Worm (Caenorhabditis elegans) whole organism, late embryonic: ENCODE results near the gene F19F10.11.

ENCODE experiments used
- C08G9.2 ChIP-seq: sonication (generic microtip); optimal IDR thresholded peaks from 2 replicates; lab custom pipeline; 2016; ENCODE audit warnings: mild to moderate bottlenecking, missing genetic modification characterization, moderate library complexity, missing compliant biosample characterization
- C38D4.7 ChIP-seq: fragments of 200-800 bp; sonication (Bioruptor generic); optimal IDR thresholded peaks from 2 replicates; lab custom pipeline; 2018; ENCODE audit warnings: mild to moderate bottlenecking, missing genetic modification characterization, moderate library complexity, missing compliant biosample characterization
- F13H6.1 ChIP-seq: sonication (generic microtip); optimal IDR thresholded peaks from 2 replicates; lab custom pipeline; 2016; ENCODE audit warnings: missing genetic modification characterization, missing compliant biosample characterization
- K02D7.2 ChIP-seq: sonication (generic microtip); optimal IDR thresholded peaks from 2 replicates; lab custom pipeline; 2017; ENCODE audit warnings: mild to moderate bottlenecking, missing genetic modification characterization, missing compliant biosample characterization
- Y22D7AL.16 ChIP-seq: sonication (generic microtip); optimal IDR thresholded peaks from 2 replicates; lab custom pipeline; 2016; ENCODE audit warnings: missing genetic modification characterization, missing compliant biosample characterization
- ama-1 ChIP-seq: fragments of 150-350 bp; optimal IDR thresholded peaks from 2 replicates; lab custom pipeline; 2014
- ceh-14 ChIP-seq: sonication (generic microtip); optimal IDR thresholded peaks from 2 replicates; lab custom pipeline; 2016; ENCODE audit warnings: missing genotype, missing genetic modification characterization, missing compliant biosample characterization
- ceh-18 ChIP-seq: sonication (generic microtip); optimal IDR thresholded peaks from 2 replicates; lab custom pipeline; 2016; ENCODE audit warnings: missing genetic modification characterization, missing compliant biosample characterization
- ceh-2 ChIP-seq: sonication (generic microtip); optimal IDR thresholded peaks from 2 replicates; lab custom pipeline; 2016; ENCODE audit warnings: missing genotype, missing genetic modification characterization, missing compliant biosample characterization
- ceh-22 ChIP-seq: sonication (generic microtip); optimal IDR thresholded peaks from 2 replicates; lab custom pipeline; 2017; ENCODE audit warnings: missing biosample characterization, missing genetic modification characterization
- ceh-24 ChIP-seq: sonication (generic microtip); optimal IDR thresholded peaks from 2 replicates; lab custom pipeline; 2016; ENCODE audit warnings: mild to moderate bottlenecking, missing genetic modification characterization, missing compliant biosample characterization
- ceh-31 ChIP-seq: sonication (generic microtip); optimal IDR thresholded peaks from 2 replicates; lab custom pipeline; 2016; ENCODE audit warnings: missing genetic modification characterization, missing compliant biosample characterization
- ceh-48 ChIP-seq: sonication (generic microtip); optimal IDR thresholded peaks from 2 replicates; lab custom pipeline; 2016; ENCODE audit warnings: missing genetic modification characterization, inconsistent platforms, missing compliant biosample characterization
- che-1 ChIP-seq: sonication (generic microtip); optimal IDR thresholded peaks from 2 replicates; lab custom pipeline; 2016; ENCODE audit warnings: mild to moderate bottlenecking, missing genetic modification characterization, missing compliant biosample characterization
- ets-4 ChIP-seq: sonication (generic microtip); optimal IDR thresholded peaks from 2 replicates; lab custom pipeline; 2016; ENCODE audit warnings: missing genetic modification characterization, missing compliant biosample characterization
- eyg-1 ChIP-seq: sonication (generic microtip); optimal IDR thresholded peaks from 2 replicates; lab custom pipeline; 2016; ENCODE audit warnings: missing genotype, missing genetic modification characterization, missing compliant biosample characterization
- fax-1 ChIP-seq: sonication (generic microtip); optimal IDR thresholded peaks from 2 replicates; lab custom pipeline; 2016; ENCODE audit warnings: missing genotype, missing genetic modification characterization, missing compliant biosample characterization
- fkh-10 ChIP-seq: fragments of 150-350 bp; optimal IDR thresholded peaks from 2 replicates; lab custom pipeline; 2014; ENCODE audit warnings: missing biosample characterization, missing genetic modification reagents, missing genetic modification characterization
- gmeb-2 ChIP-seq: sonication (generic microtip); optimal IDR thresholded peaks from 2 replicates; lab custom pipeline; 2016; ENCODE audit warnings: missing genetic modification characterization, inconsistent platforms, missing compliant biosample characterization
- hlh-15 ChIP-seq: sonication (generic microtip); optimal IDR thresholded peaks from 2 replicates; lab custom pipeline; 2016; ENCODE audit warnings: missing genetic modification characterization, missing compliant biosample characterization
- hlh-30 ChIP-seq: sonication (generic microtip); optimal IDR thresholded peaks from 2 replicates; lab custom pipeline; 2017; ENCODE audit warnings: antibody characterized with exemption, missing genetic modification characterization, missing compliant biosample characterization; ENCODE audit not compliant: insufficient read depth
- hlh-8 ChIP-seq: sonication (generic microtip); optimal IDR thresholded peaks from 2 replicates; lab custom pipeline; 2016; ENCODE audit warnings: missing genotype, missing genetic modification characterization, missing compliant biosample characterization
- lim-6 ChIP-seq: sonication (generic microtip); optimal IDR thresholded peaks from 2 replicates; lab custom pipeline; 2016; ENCODE audit warnings: missing genetic modification characterization, missing compliant biosample characterization
- lin-11 ChIP-seq: fragments of 200-800 bp; sonication (Bioruptor generic); optimal IDR thresholded peaks from 2 replicates; lab custom pipeline; 2018; ENCODE audit warnings: mild to moderate bottlenecking, missing genetic modification characterization, missing compliant biosample characterization
- madf-2 ChIP-seq: sonication (generic microtip); optimal IDR thresholded peaks from 2 replicates; lab custom pipeline; 2017; ENCODE audit warnings: missing genetic modification characterization, missing compliant biosample characterization
- nfya-1 ChIP-seq: sonication (generic microtip); optimal IDR thresholded peaks from 2 replicates; lab custom pipeline; 2017; ENCODE audit warnings: missing genetic modification characterization, mild to moderate bottlenecking, missing compliant biosample characterization, antibody characterized with exemption, moderate library complexity
- nhr-232 ChIP-seq: sonication (generic microtip); optimal IDR thresholded peaks from 2 replicates; lab custom pipeline; 2016; ENCODE audit warnings: missing genetic modification characterization, missing compliant biosample characterization
- odd-2 ChIP-seq: sonication (generic microtip); optimal IDR thresholded peaks from 2 replicates; lab custom pipeline; 2017; ENCODE audit warnings: antibody characterized with exemption, mild to moderate bottlenecking, missing genetic modification characterization, missing compliant biosample characterization
- pha-2 ChIP-seq: sonication (generic microtip); optimal IDR thresholded peaks from 2 replicates; lab custom pipeline; 2017; ENCODE audit warnings: mild to moderate bottlenecking, missing genetic modification characterization, missing compliant biosample characterization
- pha-4 ChIP-seq: fragments of 150-350 bp; optimal IDR thresholded peaks from 2 replicates; lab custom pipeline; 2018; ENCODE audit warnings: missing biosample characterization, missing genetic modification reagents, missing genetic modification characterization
- pqm-1 ChIP-seq: sonication (generic microtip); optimal IDR thresholded peaks from 2 replicates; lab custom pipeline; 2016; ENCODE audit warnings: missing genetic modification characterization, missing compliant biosample characterization
- rnt-1 ChIP-seq: sonication (generic microtip); optimal IDR thresholded peaks from 2 replicates; lab custom pipeline; 2016; ENCODE audit warnings: missing genetic modification characterization, missing compliant biosample characterization
- sdc-2 ChIP-seq: sonication (generic microtip); optimal IDR thresholded peaks from 2 replicates; lab custom pipeline; 2016; ENCODE audit warnings: missing genotype, missing genetic modification characterization, missing compliant biosample characterization
- sox-4 ChIP-seq: sonication (generic microtip); optimal IDR thresholded peaks from 2 replicates; lab custom pipeline; 2017; ENCODE audit warnings: mild to moderate bottlenecking, missing genetic modification characterization, inconsistent platforms, missing compliant biosample characterization
- syd-9 ChIP-seq: sonication (generic microtip); optimal IDR thresholded peaks from 2 replicates; lab custom pipeline; 2016; ENCODE audit warnings: mild to moderate bottlenecking, missing genetic modification characterization, moderate library complexity, missing compliant biosample characterization
- tbx-7 ChIP-seq: sonication (generic microtip); optimal IDR thresholded peaks from 2 replicates; lab custom pipeline; 2016; ENCODE audit warnings: missing genotype, missing genetic modification characterization, missing compliant biosample characterization
- ttx-3 ChIP-seq: sonication (generic microtip); optimal IDR thresholded peaks from 2 replicates; lab custom pipeline; 2016; ENCODE audit warnings: missing genetic modification reagents, missing genetic modification characterization, missing compliant biosample characterization
- unc-42 ChIP-seq: sonication (generic microtip); optimal IDR thresholded peaks from 2 replicates; lab custom pipeline; 2016; ENCODE audit warnings: missing genotype, missing genetic modification characterization, missing compliant biosample characterization
- unc-55 ChIP-seq: sonication (generic microtip); optimal IDR thresholded peaks from 2 replicates; lab custom pipeline; 2017; ENCODE audit warnings: missing biosample characterization, missing genetic modification reagents, missing genetic modification characterization
- zip-5 ChIP-seq: sonication (generic microtip); optimal IDR thresholded peaks from 2 replicates; lab custom pipeline; 2016; ENCODE audit warnings: missing genetic modification characterization, missing compliant biosample characterization

The F19F10.11 gene

ce11 chrV:7590454-7590853 lies 3.0 kb upstream of the F19F10.11 start, which contains the start of gene C50E3.6 (continued):
- TF ChIP-seq zip-5 (tag; lab: Kevin White, UChicago), result no peak

ce11 chrV:7580378-7580777 lies 7.1 kb downstream of the F19F10.11 start, which contains the start of gene ets-6:
Gene ets-6, minus strand, starts transcription at chrV:7580546.
- peak; percentile 85 for TF ChIP-seq ceh-48
- no peak for TF ChIP-seq ama-1 (lab: Kevin White, UChicago)

- TF ChIP-seq unc-42 (tag; lab: Kevin White, UChicago), result peak; percentile 66
- TF ChIP-seq rnt-1 (tag; lab: Kevin White, UChicago), result no peak
Measured at ce11 chrV:7575563-7575962, 11.9 kb downstream of the F19F10.11 start, which contains the start of the genes snu-66 and ints-9. Gene snu-66, minus strand, starts transcription at chrV:7575670. Gene ints-9, plus strand, starts transcription at chrV:7575802.

- TF ChIP-seq gmeb-2 (no peak), unc-42 (tag; lab: Kevin White, UChicago) (no peak), tbx-7 (tag; lab: Kevin White, UChicago) (no peak)
Measured at ce11 chrV:7570955-7571354, 16.5 kb downstream of the F19F10.11 start, which contains the start of gene F19F10.14. Gene F19F10.14, minus strand, starts transcription at chrV:7571055.

- TF ChIP-seq ets-4 (tag; lab: Kevin White, UChicago) (no peak), eyg-1 (tag; lab: Kevin White, UChicago) (no peak), gmeb-2 (no peak)
Measured at ce11 chrV:7570290-7570689, 17.2 kb downstream of the F19F10.11 start, which contains the start of gene clec-212. Gene clec-212, minus strand, starts transcription at chrV:7570390.

ce11 chrV:7562947-7563346 lies 24.6 kb downstream of the F19F10.11 start, which contains the start of gene F19F10.1:
Gene F19F10.1, plus strand, starts transcription at chrV:7563247.
- TF ChIP-seq fkh-10 (GFP tag; lab: Kevin White, UChicago) (no peak), ceh-24 (no peak), lim-6 (tag; lab: Kevin White, UChicago) (no peak), madf-2 (tag; lab: Kevin White, UChicago) (no peak), sdc-2 (tag; lab: Kevin White, UChicago) (no peak), ceh-14 (tag; lab: Kevin White, UChicago) (no peak), F13H6.1 (no peak), hlh-30 (tag; lab: Kevin White, UChicago) (no peak), ceh-22 (no peak), C08G9.2 (tag; lab: Kevin White, UChicago) (no peak), ceh-31 (no peak), Y22D7AL.16 (tag; lab: Kevin White, UChicago) (no peak), hlh-8 (tag; lab: Kevin White, UChicago) (no peak), pqm-1 (no peak), nhr-232 (tag; lab: Kevin White, UChicago) (no peak), pha-2 (tag; lab: Kevin White, UChicago) (no peak), pha-4 (tag; lab: Kevin White, UChicago) (no peak), fax-1 (tag; lab: Kevin White, UChicago) (no peak), K02D7.2 (tag; lab: Kevin White, UChicago) (no peak), sox-4 (tag; lab: Kevin White, UChicago) (no peak)
- TF ChIP-seq, all 69 proteins: peak for 0

ce11 chrV:7558693-7559092 lies 28.8 kb downstream of the F19F10.11 start, which contains the start of gene ets-7:
Gene ets-7, minus strand, starts transcription at chrV:7558793.
- no peak for TF ChIP-seq odd-2 (tag; lab: Kevin White, UChicago)
- TF ChIP-seq Y22D7AL.16 (tag; lab: Kevin White, UChicago), result no peak
- no peak for TF ChIP-seq nfya-1 (tag; lab: Kevin White, UChicago)
- no peak for TF ChIP-seq ceh-14 (tag; lab: Kevin White, UChicago)
- TF ChIP-seq lin-11 (tag; lab: Kevin White, UChicago), result no peak
- no peak for TF ChIP-seq che-1
- TF ChIP-seq syd-9 (tag; lab: Kevin White, UChicago), result no peak
- TF ChIP-seq ttx-3 (tag; lab: Kevin White, UChicago), result no peak
- TF ChIP-seq C38D4.7, result no peak
- no peak for TF ChIP-seq ceh-24
- no peak for TF ChIP-seq unc-55 (GFP tag; lab: Kevin White, UChicago)
- TF ChIP-seq C08G9.2 (tag; lab: Kevin White, UChicago), result no peak
- TF ChIP-seq ceh-2, result no peak
- no peak for TF ChIP-seq hlh-15 (tag; lab: Kevin White, UChicago)
- TF ChIP-seq ceh-18 (tag; lab: Kevin White, UChicago), result no peak
